Worm (Caenorhabditis elegans) whole organism, L2 larva: ENCODE results near the gene Y69A2AR.25.

Source experiments
- aly-2 ChIP-seq: fragments of 150-350 bp; optimal IDR thresholded peaks from 2 replicates; lab custom pipeline; 2014; ENCODE audit warnings: missing biosample characterization, missing genetic modification characterization
- ama-1 ChIP-seq: fragments of 150-350 bp; optimal IDR thresholded peaks from 2 replicates; lab custom pipeline; 2018; ENCODE audit warnings: inconsistent platforms
- ceh-82 ChIP-seq: fragments of 150-350 bp; optimal IDR thresholded peaks from 2 replicates; lab custom pipeline; 2014; ENCODE audit warnings: missing biosample characterization, missing genetic modification characterization
- egl-27 ChIP-seq: sonication (generic microtip); optimal IDR thresholded peaks from 3 replicates; lab custom pipeline; 2017; ENCODE audit warnings: missing biosample characterization, missing genetic modification reagents, missing genetic modification characterization

- TF ChIP-seq ceh-82 (tag; lab: Kevin White, UChicago): no peak
- no peak for TF ChIP-seq aly-2 (tag; lab: Kevin White, UChicago)
- TF ChIP-seq ama-1 (lab: Kevin White, UChicago): no peak
- no peak for TF ChIP-seq egl-27 (tag; lab: Kevin White, UChicago)
These were observed 13.3 kb upstream of the Y69A2AR.25 start, which contains the start of gene nhr-242 for ce11 chrIV:2581483-2581882.
